Worm (Caenorhabditis elegans): Measurements from ENCODE around the gene grl-2.

Gene grl-2

ce11 chrV:12909544-12910157 is 35.2 kb upstream of the grl-2 start, which contains the start of gene nid-1:
TSS of gene nid-1 (plus strand) at chrV:12910107.
- peak; percentile 51 for TF ChIP-seq sma-9 (GFP tag; optimal IDR thresholded peaks at IDR 0.05)
- TF ChIP-seq sma-9 (tag; optimal IDR thresholded peaks at IDR 0.05): no peak
- no peak for TF ChIP-seq zag-1 (tag; optimal IDR thresholded peaks at IDR 0.05)
- TF ChIP-seq F13H6.1 (tag; optimal IDR thresholded peaks at IDR 0.05): no peak
- no peak for TF ChIP-seq mdl-1 (tag; optimal IDR thresholded peaks at IDR 0.05)
- TF ChIP-seq gmeb-1 (tag; optimal IDR thresholded peaks at IDR 0.05): peak; percentile 8
- TF ChIP-seq sem-4 (tag; optimal IDR thresholded peaks at IDR 0.05): no peak
- TF ChIP-seq ama-1 (optimal IDR thresholded peaks at IDR 0.05): no peak
- no peak for TF ChIP-seq C34F6.9 (tag; optimal IDR thresholded peaks at IDR 0.05)
- TF ChIP-seq lsy-2 (tag; optimal IDR thresholded peaks at IDR 0.05): no peak
- no peak for TF ChIP-seq ztf-1 (GFP tag; conservative IDR thresholded peaks at IDR 0.05)
- TF ChIP-seq crh-2 (tag; optimal IDR thresholded peaks at IDR 0.05): peak; percentile 28
- TF ChIP-seq egl-27 (tag; optimal IDR thresholded peaks at IDR 0.05): no peak
- TF ChIP-seq R02D3.7 (tag; optimal IDR thresholded peaks at IDR 0.05): no peak
- TF ChIP-seq nhr-129 (tag; optimal IDR thresholded peaks at IDR 0.05): no peak
- TF ChIP-seq fos-1 (tag; optimal IDR thresholded peaks at IDR 0.05): peak; percentile 20
- TF ChIP-seq ceh-82 (tag; optimal IDR thresholded peaks at IDR 0.05): no peak

ce11 chrV:12919705-12920104 is 25.2 kb upstream of the grl-2 start, which contains the start of gene lipl-1:
TSS of gene lipl-1 (plus strand) at chrV:12919986.
- TF ChIP-seq fos-1 (tag; optimal IDR thresholded peaks at IDR 0.05) (peak; percentile 3), aly-2 (tag; optimal IDR thresholded peaks at IDR 0.05) (no peak), crh-2 (tag; optimal IDR thresholded peaks at IDR 0.05) (no peak)

DNA sequence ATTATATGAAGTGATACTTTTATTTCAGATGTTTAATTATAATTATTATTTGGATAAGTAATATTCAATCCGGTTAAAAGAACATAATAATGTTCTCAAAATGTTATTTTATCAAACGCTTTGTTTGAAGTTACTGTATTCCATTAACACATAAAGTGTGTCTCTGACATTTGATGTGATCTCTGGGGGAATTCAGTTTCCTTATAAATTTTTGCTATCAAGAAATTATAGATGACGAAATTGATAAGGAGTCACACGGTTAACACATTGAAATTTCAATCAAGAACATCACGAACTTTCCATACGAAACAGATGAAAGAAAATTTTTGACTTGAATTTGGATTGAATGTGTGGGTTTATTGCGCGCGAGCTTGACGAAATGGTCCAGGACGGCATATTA is 23.2 kb upstream of the grl-2 start:
- TF ChIP-seq fos-1 (tag; optimal IDR thresholded peaks at IDR 0.05) (peak; percentile 73), mab-5 (tag; optimal IDR thresholded peaks at IDR 0.05) (no peak), elt-3 (tag; optimal IDR thresholded peaks at IDR 0.05) (no peak), gmeb-1 (tag; optimal IDR thresholded peaks at IDR 0.05) (peak; percentile 34), nhr-25 (tag; optimal IDR thresholded peaks at IDR 0.05) (no peak), crh-2 (tag; optimal IDR thresholded peaks at IDR 0.05) (peak; percentile 43), C34F6.9 (tag; optimal IDR thresholded peaks at IDR 0.05) (no peak), ZK546.5 (tag; optimal IDR thresholded peaks at IDR 0.05) (no peak), sma-9 (GFP tag; optimal IDR thresholded peaks at IDR 0.05) (peak; percentile 75), sma-9 (tag; optimal IDR thresholded peaks at IDR 0.05) (no peak), unc-39 (tag; optimal IDR thresholded peaks at IDR 0.05) (no peak), skn-1 (tag; optimal IDR thresholded peaks at IDR 0.05) (no peak), sma-3 (GFP tag; optimal IDR thresholded peaks at IDR 0.05) (no peak)

DNA sequence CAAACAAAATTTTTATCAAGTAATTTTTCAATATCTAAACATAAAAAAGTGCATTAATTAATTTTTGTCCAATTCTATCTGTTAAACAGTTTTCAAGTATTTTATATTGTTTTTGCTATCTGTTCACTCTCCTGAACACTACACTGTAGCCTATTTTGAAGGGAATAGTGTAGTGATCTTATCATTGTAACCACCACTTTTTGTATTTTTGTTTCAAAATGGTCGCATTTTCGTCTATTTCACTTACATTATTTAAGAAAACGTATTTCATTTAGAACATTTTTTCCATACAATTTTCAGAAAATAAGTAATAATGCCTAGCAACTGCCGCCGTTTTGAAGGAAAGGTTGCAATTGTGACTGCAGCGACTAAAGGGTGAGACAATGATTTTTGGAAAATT is 22.6 kb upstream of the grl-2 start, which contains the start of gene dhrs-4:
TSS of gene dhrs-4 (plus strand) at position 301 of the 400 bp plus-strand sequence.
- TF ChIP-seq alr-1 (tag; optimal IDR thresholded peaks at IDR 0.05) (no peak), lsy-2 (tag; optimal IDR thresholded peaks at IDR 0.05) (no peak), sma-3 (GFP tag; optimal IDR thresholded peaks at IDR 0.05) (no peak), lin-13 (GFP tag; optimal IDR thresholded peaks at IDR 0.05) (no peak), crh-2 (tag; optimal IDR thresholded peaks at IDR 0.05) (no peak), mab-5 (tag; optimal IDR thresholded peaks at IDR 0.05) (no peak), nhr-77 (tag; optimal IDR thresholded peaks at IDR 0.05) (no peak)

DNA sequence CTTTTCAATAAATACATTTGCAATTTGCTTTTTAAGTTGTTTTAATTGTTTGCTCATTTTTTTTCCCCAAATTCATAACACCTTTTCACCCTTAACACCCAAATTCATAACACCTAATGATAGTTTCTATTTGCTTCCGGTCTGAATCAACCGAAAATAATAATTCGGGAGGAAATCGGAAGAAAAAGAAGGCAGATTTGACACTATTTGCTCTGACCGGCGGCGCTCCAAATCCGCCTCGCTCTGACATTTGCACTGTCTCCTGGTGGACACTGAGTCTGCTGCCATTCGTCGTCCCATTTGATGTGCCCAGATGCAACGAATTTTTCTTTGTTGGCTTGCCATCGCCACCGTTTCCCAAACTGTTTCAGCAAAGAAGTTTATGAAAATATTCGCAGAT is 20.7 kb upstream of the grl-2 start, which contains the start of gene pqn-67:
TSS of gene pqn-67 (plus strand) at position 301 of the 400 bp plus-strand sequence.
- TF ChIP-seq nhr-11 (tag; optimal IDR thresholded peaks at IDR 0.05) (no peak), nhr-6 (tag; optimal IDR thresholded peaks at IDR 0.05) (no peak), unc-55 (GFP tag; optimal IDR thresholded peaks at IDR 0.05) (no peak), peb-1 (tag; optimal IDR thresholded peaks at IDR 0.05) (no peak), nhr-12 (tag; optimal IDR thresholded peaks at IDR 0.05) (no peak), lsy-2 (tag; optimal IDR thresholded peaks at IDR 0.05) (no peak)
